Fruit fly (Drosophila melanogaster) whole organism, embryonic: ENCODE results near the gene Rab3GAP1.

Experiments used
- B-H1 ChIP-seq: fragments of 200-800 bp; sonication (Bioruptor generic); IDR thresholded peaks from 3 replicates; pipeline ENCODE4 v1.3.6; 2022; ENCODE audit warnings: missing biosample characterization, missing genetic modification characterization
- Bteb2 ChIP-seq: fragments of 200-800 bp; sonication (Bioruptor generic); optimal IDR thresholded peaks from 2 replicates; lab custom pipeline; 2016; ENCODE audit warnings: missing biosample characterization, missing genetic modification characterization
- CG10565 ChIP-seq: fragments of 200-800 bp; sonication (Bioruptor generic); optimal IDR thresholded peaks from 3 replicates; lab custom pipeline; 2016; ENCODE audit warnings: missing biosample characterization, mild to moderate bottlenecking, missing genetic modification characterization
- CG11696 ChIP-seq: fragments of 200-800 bp; sonication (Bioruptor generic); IDR thresholded peaks from 2 replicates; pipeline ENCODE4 v1.3.6; 2022; ENCODE audit warnings: missing biosample characterization, missing genetic modification characterization
- CG13287 ChIP-seq: fragments of 200-800 bp; sonication (Bioruptor generic); IDR thresholded peaks from 2 replicates; pipeline ENCODE4 v1.3.6; 2022; ENCODE audit warnings: missing biosample characterization, missing genetic modification characterization; ENCODE audit not compliant: partially characterized antibody
- CG14050 ChIP-seq: fragments of 200-800 bp; sonication (Bioruptor generic); IDR thresholded peaks from 3 replicates; pipeline ENCODE4 v1.3.6; 2022; ENCODE audit warnings: missing biosample characterization, missing genetic modification characterization
- CG15269 ChIP-seq: fragments of 200-800 bp; sonication (Bioruptor generic); optimal IDR thresholded peaks from 2 replicates; lab custom pipeline; 2018; ENCODE audit warnings: missing biosample characterization, mild to moderate bottlenecking, missing genetic modification characterization, moderate library complexity
- CG17612 ChIP-seq: fragments of 200-800 bp; sonication (Bioruptor generic); IDR thresholded peaks from 2 replicates; pipeline ENCODE4 v1.3.6; 2022; ENCODE audit warnings: missing biosample characterization, missing genetic modification characterization
- CG18011 ChIP-seq: fragments of 200-800 bp; sonication (Bioruptor generic); optimal IDR thresholded peaks from 2 replicates; lab custom pipeline; 2017; ENCODE audit warnings: missing biosample characterization, missing genetic modification characterization, mild to moderate bottlenecking, moderate library complexity, missing genotype
- CG2678 ChIP-seq: fragments of 200-800 bp; sonication (Bioruptor generic); optimal IDR thresholded peaks from 3 replicates; lab custom pipeline; 2019; ENCODE audit warnings: missing biosample characterization, mild to moderate bottlenecking, missing genetic modification characterization, moderate library complexity
- CG32772 ChIP-seq: fragments of 200-800 bp; sonication (Bioruptor generic); IDR thresholded peaks from 2 replicates; pipeline ENCODE4 v1.3.6; 2022; ENCODE audit warnings: missing biosample characterization, missing genetic modification characterization
- CG3407 ChIP-seq: fragments of 200-800 bp; sonication (Bioruptor generic); optimal IDR thresholded peaks from 2 replicates; lab custom pipeline; 2018; ENCODE audit warnings: missing biosample characterization, mild to moderate bottlenecking, missing genetic modification characterization
- CG42726 ChIP-seq: fragments of 200-800 bp; sonication (Bioruptor generic); IDR thresholded peaks from 2 replicates; pipeline ENCODE4 v1.3.6; 2022; ENCODE audit warnings: missing biosample characterization, missing genetic modification characterization; ENCODE audit not compliant: partially characterized antibody
- CG5180 ChIP-seq: fragments of 200-800 bp; sonication (Bioruptor generic); optimal IDR thresholded peaks from 3 replicates; lab custom pipeline; 2017; ENCODE audit warnings: missing biosample characterization, missing genetic modification characterization, mild to moderate bottlenecking, moderate library complexity, missing genetic modification reagents
- CG6683 ChIP-seq: fragments of 200-800 bp; sonication (Bioruptor generic); optimal IDR thresholded peaks from 2 replicates; lab custom pipeline; 2017; ENCODE audit warnings: missing biosample characterization, mild to moderate bottlenecking, missing genetic modification characterization, missing genetic modification reagents
- CG6791 ChIP-seq: fragments of 200-800 bp; sonication (Bioruptor generic); IDR thresholded peaks from 3 replicates; pipeline ENCODE4 v1.3.6; 2022; ENCODE audit warnings: missing biosample characterization, missing genetic modification characterization; ENCODE audit not compliant: partially characterized antibody
- CG7372 ChIP-seq: fragments of 200-800 bp; sonication (Bioruptor generic); IDR thresholded peaks from 2 replicates; pipeline ENCODE4 v1.3.6; 2022; ENCODE audit warnings: missing biosample characterization, missing genetic modification characterization
- CG9437 ChIP-seq: fragments of 200-800 bp; sonication (Bioruptor generic); optimal IDR thresholded peaks from 2 replicates; lab custom pipeline; 2018; ENCODE audit warnings: missing biosample characterization, mild to moderate bottlenecking, missing genetic modification characterization
- CG9727 ChIP-seq: fragments of 200-800 bp; sonication (Bioruptor generic); optimal IDR thresholded peaks from 3 replicates; lab custom pipeline; 2017; ENCODE audit warnings: missing biosample characterization, mild to moderate bottlenecking, missing genetic modification characterization
- Dbx ChIP-seq: fragments of 200-800 bp; sonication (Bioruptor generic); IDR thresholded peaks from 3 replicates; pipeline ENCODE4 v1.3.6; 2022; ENCODE audit warnings: missing biosample characterization, missing genetic modification characterization
- Dip3 ChIP-seq: fragments of 200-800 bp; sonication (Bioruptor generic); optimal IDR thresholded peaks from 3 replicates; lab custom pipeline; 2016; ENCODE audit warnings: missing biosample characterization, missing genetic modification characterization
- Doc2 ChIP-seq: fragments of 200-800 bp; sonication (Bioruptor generic); IDR thresholded peaks from 2 replicates; pipeline ENCODE4 v1.3.6; 2022; ENCODE audit warnings: missing biosample characterization, missing genetic modification characterization
- HLH3B ChIP-seq: fragments of 200-800 bp; sonication (Bioruptor generic); IDR thresholded peaks from 2 replicates; pipeline ENCODE4 v1.3.6; 2022; ENCODE audit warnings: missing biosample characterization, missing genetic modification characterization
- Hmx ChIP-seq: fragments of 200-800 bp; sonication (Bioruptor generic); optimal IDR thresholded peaks from 2 replicates; lab custom pipeline; 2016; ENCODE audit warnings: missing biosample characterization, missing genetic modification characterization
- Med ChIP-seq: fragments of 200-800 bp; sonication (Bioruptor generic); peaks from one replicate; lab custom pipeline; 2016; ENCODE audit warnings: missing biosample characterization, missing genetic modification characterization, mild to moderate bottlenecking, inconsistent platforms, moderate library complexity
- Nf-YB ChIP-seq: fragments of 200-800 bp; sonication (Bioruptor generic); optimal IDR thresholded peaks from 3 replicates; lab custom pipeline; 2019; ENCODE audit warnings: missing biosample characterization, mild to moderate bottlenecking, missing genetic modification characterization, moderate library complexity
- Ravus ChIP-seq: fragments of 200-800 bp; sonication (Bioruptor generic); IDR thresholded peaks from 2 replicates; pipeline ENCODE4 v1.3.6; 2022; ENCODE audit warnings: missing biosample characterization, missing genetic modification characterization
- Sin3A ChIP-seq: fragments of >200 bp; optimal IDR thresholded peaks from 2 replicates; lab custom pipeline; 2018
- Sry-δ ChIP-seq: fragments of 200-800 bp; sonication (Bioruptor generic); optimal IDR thresholded peaks from 2 replicates; lab custom pipeline; 2016; ENCODE audit warnings: missing biosample characterization, missing genetic modification characterization
- TFAM ChIP-seq: fragments of 200-800 bp; sonication (Bioruptor generic); optimal IDR thresholded peaks from 2 replicates; lab custom pipeline; 2017; ENCODE audit warnings: missing biosample characterization, missing genetic modification characterization, inconsistent platforms
- az2 ChIP-seq: fragments of 200-800 bp; sonication (Bioruptor generic); optimal IDR thresholded peaks from 3 replicates; lab custom pipeline; 2016; ENCODE audit warnings: missing biosample characterization, missing genetic modification characterization
- br ChIP-seq: fragments of >200 bp; optimal IDR thresholded peaks from 2 replicates; lab custom pipeline; 2017
- cad ChIP-seq: fragments of >200 bp; optimal IDR thresholded peaks from 2 replicates; lab custom pipeline; 2017; ENCODE audit warnings: missing biosample characterization, missing genetic modification characterization
- crc ChIP-seq: fragments of 200-800 bp; sonication (Bioruptor generic); optimal IDR thresholded peaks from 2 replicates; lab custom pipeline; 2016; ENCODE audit warnings: missing biosample characterization, missing genetic modification characterization
- crp ChIP-seq, 2 experiments: fragments of 200-800 bp; sonication (Bioruptor generic); optimal IDR thresholded peaks; 2 replicates in 1 of 2; 3 replicates in 1 of 2; lab custom pipeline; 2017; ENCODE audit warnings: missing biosample characterization in 2 of 2, missing genetic modification characterization in 2 of 2, mild to moderate bottlenecking in 1 of 2, moderate library complexity in 1 of 2
- dm ChIP-seq: fragments of 200-800 bp; sonication (Bioruptor generic); optimal IDR thresholded peaks from 3 replicates; lab custom pipeline; 2016; ENCODE audit warnings: missing biosample characterization, missing genetic modification characterization
- eve ChIP-seq, 2 experiments: fragments of >200 bp; optimal IDR thresholded peaks; 2 replicates each; lab custom pipeline; 2017; ENCODE audit warnings: missing biosample characterization in 2 of 2, missing genetic modification characterization in 2 of 2
- hkb ChIP-seq, 2 experiments: fragments of 200-800 bp in 1 of 2; fragments of >200 bp in 1 of 2; sonication (Bioruptor generic) in 1 of 2; IDR thresholded peaks in 1 of 2; optimal IDR thresholded peaks in 1 of 2; 2 replicates each; pipeline versions ENCODE4 v1.3.6 to Lab custom; 2017 to 2022; ENCODE audit warnings: missing biosample characterization in 1 of 2, missing genetic modification characterization in 1 of 2
- jing ChIP-seq: fragments of 200-800 bp; sonication (Bioruptor generic); optimal IDR thresholded peaks from 2 replicates; lab custom pipeline; 2018; ENCODE audit warnings: missing biosample characterization, mild to moderate bottlenecking, missing genetic modification characterization
- kay ChIP-seq: fragments of 200-800 bp; sonication (Bioruptor generic); optimal IDR thresholded peaks from 2 replicates; lab custom pipeline; 2016; ENCODE audit warnings: missing biosample characterization, missing genetic modification characterization
- lmd ChIP-seq: fragments of 200-800 bp; sonication (Bioruptor generic); IDR thresholded peaks from 2 replicates; pipeline ENCODE4 v1.3.6; 2022; ENCODE audit warnings: missing biosample characterization, missing genetic modification characterization
- peb ChIP-seq: fragments of 200-800 bp; sonication (Bioruptor generic); IDR thresholded peaks from 2 replicates; pipeline ENCODE4 v1.3.6; 2022; ENCODE audit warnings: missing biosample characterization, missing genetic modification characterization
- seq ChIP-seq: fragments of 200-800 bp; sonication (Bioruptor generic); IDR thresholded peaks from 2 replicates; pipeline ENCODE4 v1.3.6; 2022; ENCODE audit warnings: missing biosample characterization, missing genetic modification characterization
- sqz ChIP-seq: fragments of 200-800 bp; sonication (Bioruptor generic); optimal IDR thresholded peaks from 3 replicates; lab custom pipeline; 2018; ENCODE audit warnings: missing biosample characterization, mild to moderate bottlenecking, missing genetic modification characterization
- sr ChIP-seq: fragments of 200-800 bp; sonication (Bioruptor generic); IDR thresholded peaks from 3 replicates; pipeline ENCODE4 v1.3.6; 2022; ENCODE audit warnings: missing biosample characterization, missing genetic modification characterization
- tin ChIP-seq: fragments of 200-800 bp; sonication (Bioruptor generic); optimal IDR thresholded peaks from 3 replicates; lab custom pipeline; 2016; ENCODE audit warnings: missing biosample characterization, missing genetic modification characterization
- unc-4 ChIP-seq: fragments of 200-800 bp; sonication (Bioruptor generic); IDR thresholded peaks from 2 replicates; pipeline ENCODE4 v1.3.6; 2022; ENCODE audit warnings: missing biosample characterization, missing genetic modification characterization; ENCODE audit not compliant: partially characterized antibody
- wek ChIP-seq: fragments of 200-800 bp; sonication (Bioruptor generic); optimal IDR thresholded peaks from 3 replicates; lab custom pipeline; 2018; ENCODE audit warnings: missing biosample characterization, mild to moderate bottlenecking, missing genetic modification characterization, moderate library complexity
- wor ChIP-seq: fragments of 200-800 bp; sonication (Bioruptor generic); IDR thresholded peaks from 2 replicates; pipeline ENCODE4 v1.3.6; 2022; ENCODE audit warnings: missing biosample characterization, missing genetic modification characterization
- zen ChIP-seq: fragments of 200-800 bp; sonication (Bioruptor generic); optimal IDR thresholded peaks from 3 replicates; lab custom pipeline; 2018; ENCODE audit warnings: missing biosample characterization, mild to moderate bottlenecking, missing genetic modification characterization, moderate library complexity

Gene Rab3GAP1

dm6 chr2L:1649244-1649827 is 38.4 kb upstream of the Rab3GAP1 start:
- TF ChIP-seq CG32772 (GFP tag; lab: Robert Waterston, UW) (peak; percentile 88), dm (GFP tag; lab: Kevin White, UChicago) (no peak), B-H1 (GFP tag; lab: Robert Waterston, UW) (peak; percentile 84), wek (GFP tag; lab: Kevin White, UChicago) (no peak), Dip3 (GFP tag; lab: Kevin White, UChicago) (peak; percentile 44), seq (peak; percentile 90), crc (GFP tag; lab: Kevin White, UChicago) (no peak), crp (GFP tag; optimal IDR thresholded peaks at IDR 0.05; lab: Kevin White, UChicago) (peak in 1 of 2 experiments; percentile 51), Sry-δ (GFP tag; lab: Kevin White, UChicago) (no peak), Doc2 (peak; percentile 4; the same call in 1 of the 2 replicates), CG3407 (GFP tag; lab: Kevin White, UChicago) (peak; percentile 90), CG10565 (no peak), zen (tag; lab: Kevin White, UChicago) (peak; percentile 86), hkb (optimal IDR thresholded peaks at IDR 0.05; lab: Kevin White, UChicago) (no peak), hkb (GFP tag; IDR thresholded peaks at IDR 0.05; lab: Robert Waterston, UW) (peak; percentile 75), Dbx (peak; percentile 85), CG2678 (tag; lab: Kevin White, UChicago) (peak; percentile 99), jing (peak; percentile 15), wor (GFP tag; lab: Robert Waterston, UW) (peak; percentile 89), TFAM (GFP tag; lab: Kevin White, UChicago) (no peak), Bteb2 (GFP tag; lab: Kevin White, UChicago) (no peak), cad (GFP tag; lab: Kevin White, UChicago) (no peak), CG42726 (GFP tag; lab: Robert Waterston, UW) (peak; percentile 76), unc-4 (GFP tag; lab: Robert Waterston, UW) (no peak), eve (GFP tag; optimal IDR thresholded peaks at IDR 0.05; lab: Kevin White, UChicago) (peak in 1 of 2 experiments; percentile 88), CG6683 (GFP tag; lab: Kevin White, UChicago) (peak; percentile 95), br (lab: Kevin White, UChicago) (no peak), Med (GFP tag; lab: Kevin White, UChicago) (peak; percentile 72), tin (GFP tag; lab: Kevin White, UChicago) (peak; percentile 62), CG13287 (no peak), HLH3B (GFP tag; lab: Robert Waterston, UW) (peak; percentile 84), Ravus (GFP tag; lab: Robert Waterston, UW) (peak; percentile 63), sqz (peak; percentile 88), kay (GFP tag; lab: Kevin White, UChicago) (peak; percentile 66), az2 (GFP tag; lab: Kevin White, UChicago) (peak; percentile 80), CG14050 (GFP tag; lab: Robert Waterston, UW) (peak; percentile 86), Sin3A (no peak), CG6791 (no peak), Nf-YB (GFP tag; lab: Kevin White, UChicago) (peak; percentile 85), CG18011 (GFP tag; lab: Kevin White, UChicago) (peak; percentile 50), CG17612 (peak; percentile 71), CG15269 (peak; percentile 97), lmd (peak; percentile 92), Hmx (GFP tag; lab: Kevin White, UChicago) (no peak), sr (peak; percentile 64; the same call in 2 of the 3 replicates), peb (GFP tag; lab: Robert Waterston, UW) (peak; percentile 77), CG9727 (GFP tag; lab: Kevin White, UChicago) (peak; percentile 93), CG11696 (GFP tag; lab: Robert Waterston, UW) (peak; percentile 75), CG5180 (peak; percentile 86), CG9437 (GFP tag; lab: Kevin White, UChicago) (peak; percentile 95), CG7372 (GFP tag; lab: Robert Waterston, UW) (peak; percentile 83)
